Worm (Caenorhabditis elegans) whole organism, mixed stage, embryonic: ENCODE measurements around the gene nlp-33.

Experiments
- M03D4.4 ChIP-seq: sonication (generic microtip); optimal IDR thresholded peaks from 2 replicates; lab custom pipeline; 2017; ENCODE audit warnings: mild to moderate bottlenecking, missing genetic modification characterization, missing compliant biosample characterization
- bed-3 ChIP-seq: fragments of 200-800 bp; sonication (Bioruptor generic); optimal IDR thresholded peaks from 3 replicates; lab custom pipeline; 2018; ENCODE audit warnings: mild to moderate bottlenecking, missing genetic modification characterization, moderate library complexity, missing compliant biosample characterization
- blmp-1 ChIP-seq: fragments of 150-350 bp; optimal IDR thresholded peaks from 2 replicates; lab custom pipeline; 2014; ENCODE audit warnings: missing biosample characterization, missing genetic modification characterization
- ceh-43 ChIP-seq: fragments of 200-800 bp; sonication (Bioruptor generic); optimal IDR thresholded peaks from 2 replicates; lab custom pipeline; 2018; ENCODE audit warnings: mild to moderate bottlenecking, missing genetic modification characterization, moderate library complexity, missing compliant biosample characterization
- ceh-83 ChIP-seq: fragments of 200-800 bp; sonication (Bioruptor generic); optimal IDR thresholded peaks from 2 replicates; lab custom pipeline; 2018; ENCODE audit warnings: mild to moderate bottlenecking, missing genetic modification characterization, missing compliant biosample characterization
- ces-1 ChIP-seq: fragments of 150-350 bp; optimal IDR thresholded peaks from 2 replicates; lab custom pipeline; 2014; ENCODE audit warnings: missing biosample characterization, missing genetic modification reagents, missing genetic modification characterization
- cnd-1 ChIP-seq: fragments of 200-800 bp; sonication (Bioruptor generic); optimal IDR thresholded peaks from 2 replicates; lab custom pipeline; 2018; ENCODE audit warnings: mild to moderate bottlenecking, missing genetic modification characterization, missing compliant biosample characterization
- drap-1 ChIP-seq: fragments of 200-800 bp; sonication (Bioruptor generic); optimal IDR thresholded peaks from 3 replicates; lab custom pipeline; 2018; ENCODE audit warnings: mild to moderate bottlenecking, missing genetic modification characterization, missing compliant biosample characterization
- elt-1 ChIP-seq: sonication (generic microtip); optimal IDR thresholded peaks from 2 replicates; lab custom pipeline; 2017; ENCODE audit warnings: missing genetic modification characterization, mild to moderate bottlenecking, missing compliant biosample characterization, antibody characterized with exemption, moderate library complexity, borderline replicate concordance; ENCODE audit not compliant: insufficient read depth
- elt-3 ChIP-seq: fragments of 150-350 bp; optimal IDR thresholded peaks from 2 replicates; lab custom pipeline; 2014; ENCODE audit warnings: missing biosample characterization, missing genetic modification characterization
- flh-1 ChIP-seq: fragments of 200-800 bp; sonication (Bioruptor generic); optimal IDR thresholded peaks from 2 replicates; lab custom pipeline; 2018; ENCODE audit warnings: mild to moderate bottlenecking, missing genetic modification characterization, moderate library complexity, missing compliant biosample characterization
- ham-2 ChIP-seq: fragments of 200-800 bp; sonication (Bioruptor generic); optimal IDR thresholded peaks from 2 replicates; lab custom pipeline; 2018; ENCODE audit warnings: mild to moderate bottlenecking, missing genetic modification characterization, missing compliant biosample characterization
- hlh-1 ChIP-seq: fragments of 150-350 bp; optimal IDR thresholded peaks from 2 replicates; lab custom pipeline; 2014; ENCODE audit warnings: missing biosample characterization, missing genetic modification reagents, missing genetic modification characterization
- lin-13 ChIP-seq: fragments of 150-350 bp; optimal IDR thresholded peaks from 2 replicates; lab custom pipeline; 2014; ENCODE audit warnings: missing biosample characterization, missing genetic modification characterization
- lin-32 ChIP-seq: fragments of 200-800 bp; sonication (Bioruptor generic); optimal IDR thresholded peaks from 2 replicates; lab custom pipeline; 2018; ENCODE audit warnings: mild to moderate bottlenecking, missing genetic modification characterization, missing compliant biosample characterization
- mab-5 ChIP-seq: fragments of 150-350 bp; optimal IDR thresholded peaks from 2 replicates; lab custom pipeline; 2014; ENCODE audit warnings: missing biosample characterization, missing genetic modification characterization
- mep-1 ChIP-seq: fragments of 150-350 bp; optimal IDR thresholded peaks from 2 replicates; lab custom pipeline; 2017; ENCODE audit warnings: missing biosample characterization, missing genetic modification reagents, missing genetic modification characterization, inconsistent platforms
- mls-2 ChIP-seq: sonication (generic microtip); optimal IDR thresholded peaks from 2 replicates; lab custom pipeline; 2016; ENCODE audit warnings: mild to moderate bottlenecking, missing genetic modification characterization, moderate library complexity, missing compliant biosample characterization
- nhr-12 ChIP-seq: fragments of 150-350 bp; optimal IDR thresholded peaks from 2 replicates; lab custom pipeline; 2014; ENCODE audit warnings: missing biosample characterization, missing genetic modification characterization
- nhr-2 ChIP-seq: fragments of 150-350 bp; optimal IDR thresholded peaks from 2 replicates; lab custom pipeline; 2014; ENCODE audit warnings: missing biosample characterization, missing genetic modification characterization
- nhr-237 ChIP-seq: fragments of 150-350 bp; optimal IDR thresholded peaks from 2 replicates; lab custom pipeline; 2014; ENCODE audit warnings: missing biosample characterization, missing genetic modification characterization
- nhr-28 ChIP-seq: fragments of 150-350 bp; optimal IDR thresholded peaks from 2 replicates; lab custom pipeline; 2014; ENCODE audit warnings: missing biosample characterization, missing genetic modification characterization
- nhr-76 ChIP-seq: sonication (generic microtip); optimal IDR thresholded peaks from 2 replicates; lab custom pipeline; 2017; ENCODE audit warnings: missing biosample characterization, missing genetic modification characterization
- pha-4 ChIP-seq: fragments of 150-350 bp; optimal IDR thresholded peaks from 2 replicates; lab custom pipeline; 2018; ENCODE audit warnings: missing biosample characterization, missing genetic modification reagents, missing genetic modification characterization
- sem-2 ChIP-seq: fragments of 200-800 bp; sonication (Bioruptor generic); optimal IDR thresholded peaks from 2 replicates; lab custom pipeline; 2018; ENCODE audit warnings: mild to moderate bottlenecking, missing genetic modification characterization, missing compliant biosample characterization
- snpc-4 ChIP-seq: fragments of 150-350 bp; optimal IDR thresholded peaks from 2 replicates; lab custom pipeline; 2014; ENCODE audit warnings: missing biosample characterization, missing genetic modification characterization
- sptf-1 ChIP-seq: sonication (generic microtip); optimal IDR thresholded peaks from 2 replicates; lab custom pipeline; 2017; ENCODE audit warnings: mild to moderate bottlenecking, missing genetic modification characterization, moderate library complexity, missing compliant biosample characterization
- unc-120 ChIP-seq: sonication (generic microtip); optimal IDR thresholded peaks from 2 replicates; lab custom pipeline; 2017; ENCODE audit warnings: missing genetic modification characterization, missing compliant biosample characterization; ENCODE audit not compliant: poor library complexity, severe bottlenecking
- unc-39 ChIP-seq: fragments of 150-350 bp; optimal IDR thresholded peaks from 2 replicates; lab custom pipeline; 2014; ENCODE audit warnings: missing biosample characterization, missing genetic modification characterization
- unc-62 ChIP-seq: fragments of 150-350 bp; optimal IDR thresholded peaks from 2 replicates; lab custom pipeline; 2014; ENCODE audit warnings: missing biosample characterization, missing genetic modification reagents, missing genetic modification characterization
- zip-8 ChIP-seq: fragments of 150-350 bp; optimal IDR thresholded peaks from 2 replicates; lab custom pipeline; 2014; ENCODE audit warnings: missing biosample characterization, missing genetic modification characterization
- ztf-11 ChIP-seq: fragments of 150-350 bp; optimal IDR thresholded peaks from 2 replicates; lab custom pipeline; 2014; ENCODE audit warnings: missing biosample characterization, missing genetic modification characterization

The nlp-33 gene

ce11 chrV:11140326-11140725 is 6.8 kb upstream of the nlp-33 start:
- TF ChIP-seq nhr-237 (tag; lab: Kevin White, UChicago) (no peak), lin-32 (GFP tag; lab: Kevin White, UChicago) (no peak), lin-13 (no peak), unc-39 (tag; lab: Kevin White, UChicago) (no peak), mab-5 (no peak), ceh-43 (GFP tag; lab: Kevin White, UChicago) (no peak), nhr-2 (no peak), unc-120 (tag; lab: Kevin White, UChicago) (peak; percentile 65), bed-3 (GFP tag; lab: Kevin White, UChicago) (no peak), hlh-1 (tag; lab: Kevin White, UChicago) (peak; percentile 3), flh-1 (no peak), M03D4.4 (no peak), zip-8 (tag; lab: Kevin White, UChicago) (no peak), snpc-4 (tag; lab: Kevin White, UChicago) (no peak), mls-2 (tag; lab: Kevin White, UChicago) (no peak)

ce11 chrV:11141179-11141578 is 6.0 kb upstream of the nlp-33 start, which contains the start of gene folt-1:
Gene folt-1 (plus strand): TSS chrV:11141479.
- TF ChIP-seq hlh-1 (tag; lab: Kevin White, UChicago) (no peak), unc-120 (tag; lab: Kevin White, UChicago) (no peak), nhr-28 (tag; lab: Kevin White, UChicago) (no peak), flh-1 (no peak), nhr-12 (tag; lab: Kevin White, UChicago) (no peak), ham-2 (GFP tag; lab: Kevin White, UChicago) (no peak), elt-1 (tag; lab: Kevin White, UChicago) (no peak), mls-2 (tag; lab: Kevin White, UChicago) (no peak)

- TF ChIP-seq lin-13 (no peak), ces-1 (GFP tag; lab: Kevin White, UChicago) (no peak), sem-2 (no peak), blmp-1 (no peak), nhr-2 (no peak), pha-4 (tag; lab: Kevin White, UChicago) (no peak), ceh-43 (GFP tag; lab: Kevin White, UChicago) (no peak), elt-3 (tag; lab: Kevin White, UChicago) (no peak), mep-1 (no peak), lin-32 (GFP tag; lab: Kevin White, UChicago) (no peak), nhr-76 (no peak), flh-1 (no peak), sptf-1 (tag; lab: Kevin White, UChicago) (no peak), ztf-11 (tag; lab: Kevin White, UChicago) (no peak), ceh-83 (GFP tag; lab: Kevin White, UChicago) (no peak), drap-1 (GFP tag; lab: Kevin White, UChicago) (no peak)
Measured at ce11 chrV:11144694-11145093, 2.5 kb upstream of the nlp-33 start, which contains the start of gene C06H2.7. Gene C06H2.7 (minus strand): TSS chrV:11144794.

DNA sequence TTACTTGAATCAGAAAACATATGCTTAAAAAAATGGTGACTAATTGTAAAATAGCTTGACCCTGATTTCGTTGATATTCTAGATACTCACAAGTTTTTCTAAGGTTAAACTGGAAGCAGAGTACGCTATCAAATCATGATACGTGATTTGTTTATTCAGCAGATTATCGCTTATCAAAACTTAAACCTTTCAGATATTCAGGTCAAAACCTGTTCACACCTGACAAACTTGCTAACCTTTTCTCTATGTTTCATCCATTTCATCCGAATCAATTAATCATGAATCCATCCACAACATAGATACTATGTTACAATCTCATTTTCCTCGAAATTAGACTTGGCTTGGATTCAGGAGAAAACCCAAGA is 616 bp downstream of the nlp-33 start:
- TF ChIP-seq nhr-237 (tag; lab: Kevin White, UChicago) (peak; percentile 16), nhr-12 (tag; lab: Kevin White, UChicago) (no peak)
- TF ChIP-seq, all 35 proteins: peak for 1

- TF ChIP-seq nhr-237 (tag; lab: Kevin White, UChicago) (no peak), nhr-2 (no peak), ceh-43 (GFP tag; lab: Kevin White, UChicago) (no peak), blmp-1 (peak; percentile 22), ces-1 (GFP tag; lab: Kevin White, UChicago) (no peak), cnd-1 (no peak), unc-62 (no peak), flh-1 (no peak)
Measured at ce11 chrV:11148971-11149370, 1.8 kb downstream of the nlp-33 start.
